Fruit fly (Drosophila melanogaster) whole organism, embryonic: ENCODE measurements around the gene Bap111.

ENCODE experiments used
- Blimp-1 ChIP-seq: fragments of 200-800 bp; sonication (Bioruptor generic); optimal IDR thresholded peaks from 3 replicates; lab custom pipeline; 2018; ENCODE audit warnings: missing biosample characterization, missing genetic modification characterization, mild to moderate bottlenecking, moderate library complexity, missing genetic modification reagents
- CG10147 ChIP-seq: fragments of 200-800 bp; sonication (Bioruptor generic); optimal IDR thresholded peaks from 2 replicates; lab custom pipeline; 2019; ENCODE audit warnings: missing biosample characterization, mild to moderate bottlenecking, missing genetic modification characterization, moderate library complexity
- CG10209 ChIP-seq: fragments of 200-800 bp; sonication (Bioruptor generic); optimal IDR thresholded peaks from 3 replicates; lab custom pipeline; 2017; ENCODE audit warnings: missing biosample characterization, mild to moderate bottlenecking, missing genetic modification characterization, missing genetic modification reagents
- CG10565 ChIP-seq: fragments of 200-800 bp; sonication (Bioruptor generic); optimal IDR thresholded peaks from 3 replicates; lab custom pipeline; 2016; ENCODE audit warnings: missing biosample characterization, mild to moderate bottlenecking, missing genetic modification characterization
- CG11560 ChIP-seq: fragments of 200-800 bp; sonication (Bioruptor generic); IDR thresholded peaks from 3 replicates; pipeline ENCODE4 v1.3.6; 2022; ENCODE audit warnings: missing biosample characterization, missing genetic modification characterization
- CG13424 ChIP-seq: fragments of 200-800 bp; sonication (Bioruptor generic); optimal IDR thresholded peaks from 2 replicates; lab custom pipeline; 2019; ENCODE audit warnings: missing biosample characterization, mild to moderate bottlenecking, missing genetic modification characterization, moderate library complexity
- CG14710 ChIP-seq: fragments of 200-800 bp; sonication (Bioruptor generic); optimal IDR thresholded peaks from 3 replicates; lab custom pipeline; 2019; ENCODE audit warnings: missing biosample characterization, mild to moderate bottlenecking, missing genetic modification characterization, moderate library complexity
- CG15073 ChIP-seq: fragments of 200-800 bp; sonication (Bioruptor generic); optimal IDR thresholded peaks from 2 replicates; lab custom pipeline; 2016; ENCODE audit warnings: missing biosample characterization, missing genetic modification characterization
- CG15601 ChIP-seq: fragments of 200-800 bp; sonication (Bioruptor generic); optimal IDR thresholded peaks from 3 replicates; lab custom pipeline; 2019; ENCODE audit warnings: missing biosample characterization, mild to moderate bottlenecking, missing genetic modification characterization, moderate library complexity
- CG17359 ChIP-seq: fragments of 200-800 bp; sonication (Bioruptor generic); optimal IDR thresholded peaks from 3 replicates; lab custom pipeline; 2018; ENCODE audit warnings: missing biosample characterization, mild to moderate bottlenecking, missing genetic modification characterization, moderate library complexity
- CG17802 ChIP-seq: fragments of 200-800 bp; sonication (Bioruptor generic); optimal IDR thresholded peaks from 2 replicates; lab custom pipeline; 2018; ENCODE audit warnings: missing biosample characterization, mild to moderate bottlenecking, missing genetic modification characterization, moderate library complexity
- CG2199 ChIP-seq: fragments of 200-800 bp; sonication (Bioruptor generic); IDR thresholded peaks from 3 replicates; pipeline ENCODE4 v1.3.6; 2022; ENCODE audit warnings: missing biosample characterization, missing genetic modification characterization
- CG2712 ChIP-seq: fragments of 200-800 bp; optimal IDR thresholded peaks from 3 replicates; lab custom pipeline; 2019; ENCODE audit warnings: missing biosample characterization, mild to moderate bottlenecking, missing genetic modification characterization, moderate library complexity
- CG3065 ChIP-seq: fragments of 200-800 bp; sonication (Bioruptor generic); optimal IDR thresholded peaks from 2 replicates; lab custom pipeline; 2016; ENCODE audit warnings: missing biosample characterization, missing genetic modification characterization
- CG31388 ChIP-seq: fragments of 200-800 bp; sonication (Bioruptor generic); optimal IDR thresholded peaks from 2 replicates; lab custom pipeline; 2016; ENCODE audit warnings: missing biosample characterization, missing genetic modification characterization
- CG4617 ChIP-seq: fragments of 200-800 bp; sonication (Bioruptor generic); optimal IDR thresholded peaks from 3 replicates; lab custom pipeline; 2016; ENCODE audit warnings: missing biosample characterization, missing genetic modification characterization, borderline replicate concordance
- CG5953 ChIP-seq: fragments of 200-800 bp; sonication (Bioruptor generic); IDR thresholded peaks from 2 replicates; pipeline ENCODE4 v1.3.6; 2022; ENCODE audit warnings: missing biosample characterization, missing genetic modification characterization
- CG6254 ChIP-seq: fragments of 200-800 bp; sonication (Bioruptor generic); optimal IDR thresholded peaks from 3 replicates; lab custom pipeline; 2017; ENCODE audit warnings: mild to moderate bottlenecking, missing biosample characterization, missing genetic modification reagents, missing genetic modification characterization
- CG6689 ChIP-seq: fragments of 200-800 bp; sonication (Bioruptor generic); IDR thresholded peaks from 2 replicates; pipeline ENCODE4 v1.3.6; 2022; ENCODE audit warnings: missing biosample characterization, missing genetic modification characterization
- CG7357 ChIP-seq: fragments of 200-800 bp; sonication (Bioruptor generic); IDR thresholded peaks from 3 replicates; pipeline ENCODE4 v1.3.6; 2022; ENCODE audit warnings: missing biosample characterization, missing genetic modification characterization
- CG7987 ChIP-seq: fragments of 200-800 bp; sonication (Bioruptor generic); optimal IDR thresholded peaks from 2 replicates; lab custom pipeline; 2018; ENCODE audit warnings: missing biosample characterization, mild to moderate bottlenecking, missing genetic modification characterization, moderate library complexity
- CG8765 ChIP-seq: fragments of 200-800 bp; sonication (Bioruptor generic); IDR thresholded peaks from 2 replicates; pipeline ENCODE4 v1.3.6; 2022; ENCODE audit warnings: missing biosample characterization, missing genetic modification characterization
- CG9797 ChIP-seq: fragments of 200-800 bp; sonication (Bioruptor generic); optimal IDR thresholded peaks from 3 replicates; lab custom pipeline; 2018; ENCODE audit warnings: missing biosample characterization, mild to moderate bottlenecking, missing genetic modification characterization
- CHES-1-like ChIP-seq: fragments of 200-800 bp; sonication (Bioruptor generic); optimal IDR thresholded peaks from 2 replicates; lab custom pipeline; 2016; ENCODE audit warnings: missing biosample characterization, missing genetic modification characterization
- D ChIP-seq, 2 experiments: fragments of 200-800 bp in 1 of 2; fragments of >200 bp in 1 of 2; sonication (Bioruptor generic) in 1 of 2; optimal IDR thresholded peaks; 2 replicates in 1 of 2; 3 replicates in 1 of 2; lab custom pipeline; 2017; ENCODE audit warnings: mild to moderate bottlenecking in 1 of 2, missing biosample characterization in 1 of 2, missing genetic modification characterization in 1 of 2, missing genetic modification reagents in 1 of 2
- Dip2 ChIP-seq: fragments of 200-800 bp; sonication (Bioruptor generic); IDR thresholded peaks from 2 replicates; pipeline ENCODE4 v1.3.6; 2022; ENCODE audit warnings: missing biosample characterization, missing genetic modification characterization
- Gsc ChIP-seq: fragments of 200-800 bp; sonication (Bioruptor generic); IDR thresholded peaks from 2 replicates; pipeline ENCODE4 v1.3.6; 2022; ENCODE audit warnings: missing biosample characterization, missing genetic modification characterization
- Hmx ChIP-seq: fragments of 200-800 bp; sonication (Bioruptor generic); optimal IDR thresholded peaks from 2 replicates; lab custom pipeline; 2016; ENCODE audit warnings: missing biosample characterization, missing genetic modification characterization
- Hr51 ChIP-seq, 2 experiments: fragments of 200-800 bp; sonication (Bioruptor generic); optimal IDR thresholded peaks; 2 replicates in 1 of 2; 3 replicates in 1 of 2; lab custom pipeline; 2016 to 2018; ENCODE audit warnings: missing biosample characterization in 2 of 2, missing genetic modification characterization in 2 of 2, mild to moderate bottlenecking in 1 of 2, moderate library complexity in 1 of 2
- Lim3 ChIP-seq: fragments of 200-800 bp; sonication (Bioruptor generic); IDR thresholded peaks from 2 replicates; pipeline ENCODE4 v1.3.6; 2022; ENCODE audit warnings: missing biosample characterization, missing genetic modification characterization
- Lpt ChIP-seq: fragments of >200 bp; optimal IDR thresholded peaks from 2 replicates; lab custom pipeline; 2018; ENCODE audit warnings: missing biosample characterization, missing genetic modification characterization
- Mes4 ChIP-seq: fragments of 200-800 bp; sonication (Bioruptor generic); optimal IDR thresholded peaks from 2 replicates; lab custom pipeline; 2016; ENCODE audit warnings: missing biosample characterization, missing genetic modification characterization
- Mrtf ChIP-seq: fragments of 200-800 bp; sonication (Bioruptor generic); IDR thresholded peaks from 3 replicates; pipeline ENCODE4 v1.3.6; 2022; ENCODE audit warnings: missing biosample characterization, missing genetic modification characterization
- Myb ChIP-seq: fragments of 200-800 bp; sonication (Bioruptor generic); optimal IDR thresholded peaks from 2 replicates; lab custom pipeline; 2016; ENCODE audit warnings: missing biosample characterization, missing genetic modification characterization
- Neu2 ChIP-seq: fragments of 200-800 bp; sonication (Bioruptor generic); optimal IDR thresholded peaks from 3 replicates; lab custom pipeline; 2016; ENCODE audit warnings: missing biosample characterization, missing genetic modification characterization, borderline replicate concordance
- Rfx ChIP-seq: fragments of 200-800 bp; sonication (Bioruptor generic); IDR thresholded peaks from 2 replicates; pipeline ENCODE4 v1.3.6; 2022; ENCODE audit warnings: missing biosample characterization, missing genetic modification characterization
- Spps ChIP-seq: fragments of 200-800 bp; sonication (Bioruptor generic); optimal IDR thresholded peaks from 2 replicates; lab custom pipeline; 2018; ENCODE audit warnings: missing biosample characterization, mild to moderate bottlenecking, missing genetic modification characterization
- chinmo ChIP-seq: fragments of 200-800 bp; sonication (Bioruptor generic); IDR thresholded peaks from 4 replicates; pipeline ENCODE4 v1.3.6; 2022; ENCODE audit warnings: missing biosample characterization, missing genetic modification characterization; ENCODE audit not compliant: partially characterized antibody
- dmrt11E ChIP-seq: fragments of 200-800 bp; sonication (Bioruptor generic); optimal IDR thresholded peaks from 3 replicates; lab custom pipeline; 2018; ENCODE audit warnings: missing biosample characterization, mild to moderate bottlenecking, missing genetic modification characterization, moderate library complexity
- dmrt99B ChIP-seq: fragments of 200-800 bp; sonication (Bioruptor generic); optimal IDR thresholded peaks from 2 replicates; lab custom pipeline; 2018; ENCODE audit warnings: missing biosample characterization, mild to moderate bottlenecking, missing genetic modification characterization, moderate library complexity
- en ChIP-seq: fragments of 200-800 bp; sonication (Bioruptor generic); optimal IDR thresholded peaks from 2 replicates; lab custom pipeline; 2016; ENCODE audit warnings: missing biosample characterization, missing genetic modification characterization
- exex ChIP-seq: fragments of 200-800 bp; sonication (Bioruptor generic); optimal IDR thresholded peaks from 4 replicates; lab custom pipeline; 2018; ENCODE audit warnings: missing biosample characterization, mild to moderate bottlenecking, missing genetic modification characterization, moderate library complexity
- grn ChIP-seq: fragments of 200-800 bp; sonication (Bioruptor generic); optimal IDR thresholded peaks from 3 replicates; lab custom pipeline; 2017; ENCODE audit warnings: missing biosample characterization, missing genetic modification characterization
- sens-2 ChIP-seq: fragments of 200-800 bp; sonication (Bioruptor generic); IDR thresholded peaks from 2 replicates; pipeline ENCODE4 v1.3.6; 2022; ENCODE audit warnings: missing biosample characterization, missing genetic modification characterization
- slbo ChIP-seq: fragments of 200-800 bp; sonication (Bioruptor generic); IDR thresholded peaks from 2 replicates; pipeline ENCODE4 v1.3.6; 2022; ENCODE audit warnings: missing biosample characterization, missing genetic modification characterization
- tap ChIP-seq: fragments of 200-800 bp; optimal IDR thresholded peaks from 3 replicates; lab custom pipeline; 2019; ENCODE audit warnings: missing biosample characterization, mild to moderate bottlenecking, missing genetic modification characterization, moderate library complexity
- tup ChIP-seq: fragments of 200-800 bp; sonication (Bioruptor generic); optimal IDR thresholded peaks from 2 replicates; lab custom pipeline; 2016; ENCODE audit warnings: missing biosample characterization, mild to moderate bottlenecking, missing genetic modification characterization, moderate library complexity
- unc-4 ChIP-seq: fragments of 200-800 bp; sonication (Bioruptor generic); IDR thresholded peaks from 2 replicates; pipeline ENCODE4 v1.3.6; 2022; ENCODE audit warnings: missing biosample characterization, missing genetic modification characterization; ENCODE audit not compliant: partially characterized antibody
- unpg ChIP-seq: fragments of 200-800 bp; sonication (Bioruptor generic); optimal IDR thresholded peaks from 3 replicates; lab custom pipeline; 2018; ENCODE audit warnings: missing biosample characterization, mild to moderate bottlenecking, missing genetic modification characterization, moderate library complexity

Bap111 gene

dm6 chrX:9118961-9119633 is 30.0 kb upstream of the Bap111 start (continued):
- TF ChIP-seq CG15601 (tag; lab: Kevin White, UChicago) (no peak), chinmo (GFP tag; lab: Robert Waterston, UW) (0 out of 4 replicates have a peak, but pooled peaks have one; percentile 49), Hmx (GFP tag; lab: Kevin White, UChicago) (no peak), CG13424 (peak; percentile 37), CG5953 (GFP tag; lab: Robert Waterston, UW) (no peak), slbo (GFP tag; lab: Robert Waterston, UW) (no peak), D (optimal IDR thresholded peaks at IDR 0.05; lab: Kevin White, UChicago) (no peak), D (GFP tag; optimal IDR thresholded peaks at IDR 0.05; lab: Kevin White, UChicago) (peak; percentile 59), sens-2 (GFP tag; lab: Robert Waterston, UW) (no peak), tup (GFP tag; lab: Kevin White, UChicago) (no peak), grn (GFP tag; lab: Kevin White, UChicago) (no peak), CG17802 (tag; lab: Kevin White, UChicago) (no peak), CG10565 (GFP tag; lab: Kevin White, UChicago) (no peak), CG17359 (peak; percentile 53), Gsc (GFP tag; lab: Robert Waterston, UW) (no peak), unc-4 (GFP tag; lab: Robert Waterston, UW) (no peak), Dip2 (GFP tag; lab: Robert Waterston, UW) (no peak), Myb (GFP tag; lab: Kevin White, UChicago) (no peak), CG7357 (GFP tag; lab: Robert Waterston, UW) (no peak), CG9797 (GFP tag; lab: Kevin White, UChicago) (no peak), CG8765 (no peak), exex (tag; lab: Kevin White, UChicago) (no peak), Lim3 (no peak), dmrt99B (peak; percentile 76), en (GFP tag; lab: Kevin White, UChicago) (no peak), unpg (GFP tag; lab: Kevin White, UChicago) (no peak), Rfx (GFP tag; lab: Robert Waterston, UW) (0 out of 2 replicates have a peak, but pooled peaks have one; percentile 15), CHES-1-like (GFP tag; lab: Kevin White, UChicago) (no peak), CG4617 (GFP tag; lab: Kevin White, UChicago) (no peak), Hr51 (GFP tag; optimal IDR thresholded peaks at IDR 0.05; lab: Kevin White, UChicago) (no peak), CG11560 (tag; lab: Robert Waterston, UW) (no peak), CG31388 (GFP tag; lab: Kevin White, UChicago) (no peak), Mes4 (GFP tag; lab: Kevin White, UChicago) (no peak), CG14710 (tag; lab: Kevin White, UChicago) (peak; percentile 47), CG6689 (GFP tag; lab: Robert Waterston, UW) (no peak), dmrt11E (tag; lab: Kevin White, UChicago) (no peak), Neu2 (GFP tag; lab: Kevin White, UChicago) (no peak), CG2712 (tag; lab: Kevin White, UChicago) (peak; percentile 13), CG10147 (GFP tag; lab: Kevin White, UChicago) (peak; percentile 59), CG3065 (no peak), Mrtf (no peak), tap (tag; lab: Kevin White, UChicago) (peak; percentile 69), CG7987 (GFP tag; lab: Kevin White, UChicago) (no peak), Lpt (GFP tag; lab: Kevin White, UChicago) (no peak), CG10209 (GFP tag; lab: Kevin White, UChicago) (peak; percentile 2), Blimp-1 (GFP tag; lab: Kevin White, UChicago) (peak; percentile 65), CG15073 (GFP tag; lab: Kevin White, UChicago) (no peak), CG6254 (GFP tag; lab: Kevin White, UChicago) (no peak), Spps (tag; lab: Kevin White, UChicago) (no peak), CG2199 (GFP tag; lab: Robert Waterston, UW) (no peak)
